Worm (Caenorhabditis elegans): ENCODE data around the gene str-217.

str-217 gene

DNA sequence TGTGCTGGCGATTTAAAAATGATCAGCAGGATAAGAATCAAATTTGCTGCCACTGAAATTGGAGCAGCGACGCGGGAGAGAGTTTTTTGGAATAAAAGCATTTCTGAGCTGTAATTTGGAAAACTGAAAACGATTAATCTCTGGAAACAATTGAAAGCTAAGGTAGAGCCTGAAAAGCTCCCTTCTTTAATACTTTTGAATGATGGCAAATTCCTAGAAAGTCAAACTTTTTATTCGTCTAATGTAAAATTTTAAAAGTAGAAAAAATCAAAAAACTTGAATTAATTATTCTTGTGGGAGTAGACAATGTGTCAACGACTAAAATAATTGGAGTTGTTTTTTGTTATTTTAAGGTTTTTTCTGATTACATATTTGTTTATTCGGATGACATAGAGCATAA is at the start of gene str-217:
Gene str-217 (minus strand): TSS at position 101 of the 400 bp plus-strand sequence.
- TF ChIP-seq ceh-13 (GFP tag; optimal IDR thresholded peaks at IDR 0.05) = no peak
- no peak for TF ChIP-seq sea-1 (GFP tag; conservative IDR thresholded peaks at IDR 0.05)
- TF ChIP-seq hmg-4 (GFP tag; optimal IDR thresholded peaks at IDR 0.05) = no peak
- TF ChIP-seq pes-1 (GFP tag; IDR thresholded peaks at IDR 0.05) = no peak
- TF ChIP-seq flt-1 (GFP tag; IDR thresholded peaks at IDR 0.05) = no peak
- no peak for TF ChIP-seq scrt-1 (GFP tag; IDR thresholded peaks at IDR 0.05)
- TF ChIP-seq tra-4 (tag; optimal IDR thresholded peaks at IDR 0.05) = no peak
- TF ChIP-seq ama-1 (optimal IDR thresholded peaks at IDR 0.05) = no peak
- TF ChIP-seq ceh-36 (tag; optimal IDR thresholded peaks at IDR 0.05) = no peak
- TF ChIP-seq tbx-11 (GFP tag; IDR thresholded peaks at IDR 0.05) = no peak
- no peak for TF ChIP-seq hmbx-1 (tag; optimal IDR thresholded peaks at IDR 0.05)
- no peak for TF ChIP-seq B0310.2 (tag; optimal IDR thresholded peaks at IDR 0.05)
- no peak for TF ChIP-seq aly-1 (tag; optimal IDR thresholded peaks at IDR 0.05)
- TF ChIP-seq ets-7 (tag; optimal IDR thresholded peaks at IDR 0.05) = no peak
- TF ChIP-seq F13C5.2 (tag; optimal IDR thresholded peaks at IDR 0.05) = no peak
- no peak for TF ChIP-seq tbx-37 (GFP tag; conservative IDR thresholded peaks at IDR 0.05)
- TF ChIP-seq hnd-1 (tag; optimal IDR thresholded peaks at IDR 0.05) = no peak

DNA sequence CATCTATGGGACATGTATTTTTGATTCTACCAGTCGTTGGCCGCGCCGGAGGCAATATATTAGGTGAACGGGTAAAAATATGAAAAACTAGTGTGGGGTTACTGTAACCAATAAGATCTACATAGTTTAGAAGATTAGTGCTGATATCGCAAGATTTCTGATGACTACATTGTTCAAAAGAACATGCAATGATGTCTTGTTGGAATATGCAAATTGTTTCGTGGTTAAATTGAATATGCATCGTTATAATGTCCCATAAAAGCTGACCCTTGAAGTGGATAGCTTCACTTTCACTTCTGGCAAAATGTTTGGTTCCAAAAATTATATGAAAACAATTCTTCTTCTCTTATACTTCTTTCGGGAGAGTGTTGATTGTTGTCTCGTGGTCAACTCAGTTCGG is 44.4 kb upstream of the str-217 start, which contains the start of gene F28B1.2:
Gene F28B1.2 (plus strand): TSS at position 301 of the 400 bp plus-strand sequence.
- TF ChIP-seq hmbx-1 (tag; optimal IDR thresholded peaks at IDR 0.05) (no peak), pes-1 (GFP tag; IDR thresholded peaks at IDR 0.05) (no peak), tbx-37 (GFP tag; conservative IDR thresholded peaks at IDR 0.05) (no peak), hmg-4 (GFP tag; optimal IDR thresholded peaks at IDR 0.05) (no peak)

DNA sequence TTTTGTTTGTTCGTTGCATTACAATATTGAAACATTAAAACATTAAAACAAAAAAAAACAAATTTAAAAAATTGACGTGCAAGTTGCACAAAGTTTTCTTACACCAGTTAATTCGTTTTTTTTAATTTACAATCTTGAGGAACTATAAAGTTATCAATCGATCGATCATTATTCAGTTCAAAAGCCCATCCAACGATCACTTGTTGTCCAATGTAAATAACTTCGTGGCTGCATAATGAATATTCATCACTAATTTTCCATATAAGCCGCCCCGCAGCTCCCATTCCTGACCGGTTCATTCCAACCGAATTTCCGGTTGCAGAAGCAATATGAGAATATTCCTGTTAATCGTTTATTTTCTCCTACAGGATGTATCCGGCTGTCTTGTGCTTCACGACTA is 42.2 kb upstream of the str-217 start, which contains the start of gene hpo-33:
Gene hpo-33 (plus strand): TSS at position 301 of the 400 bp plus-strand sequence.
- TF ChIP-seq hnd-1 (tag; optimal IDR thresholded peaks at IDR 0.05) = no peak
- no peak for TF ChIP-seq hmg-4 (GFP tag; optimal IDR thresholded peaks at IDR 0.05)
- no peak for TF ChIP-seq ceh-13 (GFP tag; optimal IDR thresholded peaks at IDR 0.05)
- no peak for TF ChIP-seq F13C5.2 (tag; optimal IDR thresholded peaks at IDR 0.05)

DNA sequence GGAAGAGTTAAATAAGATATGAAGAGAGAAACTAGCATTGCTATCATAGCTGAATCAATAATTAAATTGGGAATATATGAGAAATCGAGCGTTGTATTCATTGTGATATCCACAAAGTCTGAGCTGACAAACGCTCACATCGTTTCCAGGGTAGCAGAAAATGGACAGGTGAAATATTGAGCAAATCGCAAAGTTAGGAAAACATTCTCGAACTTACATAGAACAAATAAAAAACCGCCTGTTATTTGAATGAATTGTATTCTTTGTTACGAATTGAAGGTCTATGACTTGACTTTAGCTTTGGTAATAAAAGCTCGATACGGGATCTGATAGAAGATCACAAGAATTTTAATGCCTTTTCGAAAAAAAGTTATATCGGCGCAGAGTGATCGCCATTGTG is 35.7 kb upstream of the str-217 start, which contains the start of gene srz-94:
Gene srz-94 (minus strand): TSS at position 101 of the 400 bp plus-strand sequence.
- TF ChIP-seq ets-7 (tag; optimal IDR thresholded peaks at IDR 0.05) (no peak), scrt-1 (GFP tag; IDR thresholded peaks at IDR 0.05) (no peak), tra-4 (tag; optimal IDR thresholded peaks at IDR 0.05) (no peak), flt-1 (GFP tag; IDR thresholded peaks at IDR 0.05) (no peak), hmbx-1 (tag; optimal IDR thresholded peaks at IDR 0.05) (no peak), hnd-1 (tag; optimal IDR thresholded peaks at IDR 0.05) (no peak), sea-1 (GFP tag; conservative IDR thresholded peaks at IDR 0.05) (no peak), B0310.2 (tag; optimal IDR thresholded peaks at IDR 0.05) (no peak), ceh-13 (GFP tag; optimal IDR thresholded peaks at IDR 0.05) (no peak), aly-1 (tag; optimal IDR thresholded peaks at IDR 0.05) (no peak), ceh-36 (tag; optimal IDR thresholded peaks at IDR 0.05) (no peak), F13C5.2 (tag; optimal IDR thresholded peaks at IDR 0.05) (no peak), hmg-4 (GFP tag; optimal IDR thresholded peaks at IDR 0.05) (no peak), pes-1 (GFP tag; IDR thresholded peaks at IDR 0.05) (no peak), tbx-37 (GFP tag; conservative IDR thresholded peaks at IDR 0.05) (no peak), tbx-11 (GFP tag; IDR thresholded peaks at IDR 0.05) (no peak), ama-1 (optimal IDR thresholded peaks at IDR 0.05) (no peak)

ce11 chrV:17030430-17030829 is 30.3 kb upstream of the str-217 start:
- no peak for TF ChIP-seq pes-1 (GFP tag; IDR thresholded peaks at IDR 0.05)
- TF ChIP-seq ama-1 (optimal IDR thresholded peaks at IDR 0.05) = no peak
- TF ChIP-seq ceh-13 (GFP tag; optimal IDR thresholded peaks at IDR 0.05) = no peak
- no peak for TF ChIP-seq ceh-36 (tag; optimal IDR thresholded peaks at IDR 0.05)
- no peak for TF ChIP-seq F13C5.2 (tag; optimal IDR thresholded peaks at IDR 0.05)
- TF ChIP-seq hmbx-1 (tag; optimal IDR thresholded peaks at IDR 0.05) = no peak
- TF ChIP-seq B0310.2 (tag; optimal IDR thresholded peaks at IDR 0.05) = no peak
- TF ChIP-seq hmg-4 (GFP tag; optimal IDR thresholded peaks at IDR 0.05) = no peak

DNA sequence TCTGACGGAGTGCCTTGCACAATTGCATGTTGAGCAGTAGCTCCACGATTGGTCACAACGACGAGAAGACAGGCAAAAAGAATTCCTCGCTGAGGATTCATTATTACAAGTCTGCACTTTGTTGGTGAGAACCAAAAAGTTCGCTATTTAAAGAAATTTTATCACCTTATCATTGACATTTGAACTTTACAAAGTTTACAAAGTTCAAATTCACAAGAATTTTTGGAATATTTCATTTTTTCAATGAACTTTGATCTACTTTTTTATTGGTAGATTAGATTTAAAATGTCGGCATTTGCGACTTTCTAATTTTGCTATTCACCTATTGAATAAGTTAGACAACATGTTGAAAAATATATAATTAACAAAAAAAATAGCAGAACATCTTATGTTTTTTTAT is 26.2 kb upstream of the str-217 start, which contains the start of gene F49H6.15:
Gene F49H6.15 (minus strand): TSS at position 101 of the 400 bp plus-strand sequence.
- TF ChIP-seq B0310.2 (tag; optimal IDR thresholded peaks at IDR 0.05) (no peak), tbx-11 (GFP tag; IDR thresholded peaks at IDR 0.05) (no peak), tbx-37 (GFP tag; conservative IDR thresholded peaks at IDR 0.05) (no peak), hmbx-1 (tag; optimal IDR thresholded peaks at IDR 0.05) (no peak), ceh-13 (GFP tag; optimal IDR thresholded peaks at IDR 0.05) (no peak), pes-1 (GFP tag; IDR thresholded peaks at IDR 0.05) (no peak), F13C5.2 (tag; optimal IDR thresholded peaks at IDR 0.05) (no peak), ama-1 (optimal IDR thresholded peaks at IDR 0.05) (no peak), flt-1 (GFP tag; IDR thresholded peaks at IDR 0.05) (no peak), hnd-1 (tag; optimal IDR thresholded peaks at IDR 0.05) (no peak), sea-1 (GFP tag; conservative IDR thresholded peaks at IDR 0.05) (no peak), aly-1 (tag; optimal IDR thresholded peaks at IDR 0.05) (no peak), hmg-4 (GFP tag; optimal IDR thresholded peaks at IDR 0.05) (no peak), ets-7 (tag; optimal IDR thresholded peaks at IDR 0.05) (no peak), scrt-1 (GFP tag; IDR thresholded peaks at IDR 0.05) (no peak), tra-4 (tag; optimal IDR thresholded peaks at IDR 0.05) (no peak), ceh-36 (tag; optimal IDR thresholded peaks at IDR 0.05) (no peak)

- TF ChIP-seq F13C5.2 (tag; optimal IDR thresholded peaks at IDR 0.05) (no peak), hmg-4 (GFP tag; optimal IDR thresholded peaks at IDR 0.05) (no peak), aly-1 (tag; optimal IDR thresholded peaks at IDR 0.05) (no peak)
These were observed 22.7 kb upstream of the str-217 start, which contains the start of the genes F49H6.8 and F49H6.5 for ce11 chrV:17022613-17023322. Gene F49H6.8 (minus strand): TSS chrV:17022663. Gene F49H6.5 (plus strand): TSS chrV:17023241.

Measured in whole organism, early embryonic.